Worm (Caenorhabditis elegans) whole organism, late embryonic: Measurements from ENCODE around the gene F22B7.3.
A peak's percentile ranks its signal among the peaks of the same experiment; 100 is the strongest.

Experiments
- C08G9.2 ChIP-seq: sonication (generic microtip); optimal IDR thresholded peaks from 2 replicates; lab custom pipeline; 2016; ENCODE audit warnings: mild to moderate bottlenecking, missing genetic modification characterization, moderate library complexity, missing compliant biosample characterization
- C38D4.7 ChIP-seq: fragments of 200-800 bp; sonication (Bioruptor generic); optimal IDR thresholded peaks from 2 replicates; lab custom pipeline; 2018; ENCODE audit warnings: mild to moderate bottlenecking, missing genetic modification characterization, moderate library complexity, missing compliant biosample characterization
- T23F11.4 ChIP-seq: fragments of 200-800 bp; sonication (Bioruptor generic); optimal IDR thresholded peaks from 2 replicates; lab custom pipeline; 2018; ENCODE audit warnings: mild to moderate bottlenecking, missing genetic modification characterization, missing compliant biosample characterization
- Y22D7AL.16 ChIP-seq: sonication (generic microtip); optimal IDR thresholded peaks from 2 replicates; lab custom pipeline; 2016; ENCODE audit warnings: missing genetic modification characterization, missing compliant biosample characterization
- ceh-19 ChIP-seq: fragments of 200-800 bp; sonication (Bioruptor generic); optimal IDR thresholded peaks from 2 replicates; lab custom pipeline; 2018; ENCODE audit warnings: mild to moderate bottlenecking, missing genetic modification characterization, missing compliant biosample characterization
- ceh-2 ChIP-seq: sonication (generic microtip); optimal IDR thresholded peaks from 2 replicates; lab custom pipeline; 2016; ENCODE audit warnings: missing genotype, missing genetic modification characterization, missing compliant biosample characterization
- ceh-22 ChIP-seq: sonication (generic microtip); optimal IDR thresholded peaks from 2 replicates; lab custom pipeline; 2017; ENCODE audit warnings: missing biosample characterization, missing genetic modification characterization
- ceh-24 ChIP-seq: sonication (generic microtip); optimal IDR thresholded peaks from 2 replicates; lab custom pipeline; 2016; ENCODE audit warnings: mild to moderate bottlenecking, missing genetic modification characterization, missing compliant biosample characterization
- ceh-30 ChIP-seq: fragments of 150-350 bp; optimal IDR thresholded peaks from 2 replicates; lab custom pipeline; 2014; ENCODE audit warnings: missing biosample characterization, missing genetic modification characterization
- ceh-31 ChIP-seq: sonication (generic microtip); optimal IDR thresholded peaks from 2 replicates; lab custom pipeline; 2016; ENCODE audit warnings: missing genetic modification characterization, missing compliant biosample characterization
- ceh-34 ChIP-seq: sonication (generic microtip); optimal IDR thresholded peaks from 2 replicates; lab custom pipeline; 2016; ENCODE audit warnings: mild to moderate bottlenecking, missing genetic modification characterization, missing compliant biosample characterization
- ceh-45 ChIP-seq: fragments of 200-800 bp; sonication (Bioruptor generic); IDR thresholded peaks from 2 replicates; pipeline ENCODE4 v1.3.6; 2022; ENCODE audit warnings: missing genetic modification reagents, missing genetic modification characterization, missing compliant biosample characterization
- ceh-6 ChIP-seq: fragments of 200-800 bp; sonication (Bioruptor generic); optimal IDR thresholded peaks from 2 replicates; lab custom pipeline; 2018; ENCODE audit warnings: mild to moderate bottlenecking, missing genetic modification characterization, missing compliant biosample characterization
- che-1 ChIP-seq: sonication (generic microtip); optimal IDR thresholded peaks from 2 replicates; lab custom pipeline; 2016; ENCODE audit warnings: mild to moderate bottlenecking, missing genetic modification characterization, missing compliant biosample characterization
- dmd-4 ChIP-seq: sonication (generic microtip); optimal IDR thresholded peaks from 2 replicates; lab custom pipeline; 2016; ENCODE audit warnings: borderline replicate concordance, missing genetic modification characterization, missing compliant biosample characterization
- dve-1 ChIP-seq: sonication (generic microtip); optimal IDR thresholded peaks from 2 replicates; lab custom pipeline; 2017; ENCODE audit warnings: antibody characterized with exemption, mild to moderate bottlenecking, missing genetic modification characterization, missing compliant biosample characterization
- eyg-1 ChIP-seq: sonication (generic microtip); optimal IDR thresholded peaks from 2 replicates; lab custom pipeline; 2016; ENCODE audit warnings: missing genotype, missing genetic modification characterization, missing compliant biosample characterization
- fkh-10 ChIP-seq: fragments of 150-350 bp; optimal IDR thresholded peaks from 2 replicates; lab custom pipeline; 2014; ENCODE audit warnings: missing biosample characterization, missing genetic modification reagents, missing genetic modification characterization
- gmeb-2 ChIP-seq: sonication (generic microtip); optimal IDR thresholded peaks from 2 replicates; lab custom pipeline; 2016; ENCODE audit warnings: missing genetic modification characterization, inconsistent platforms, missing compliant biosample characterization
- hlh-8 ChIP-seq: sonication (generic microtip); optimal IDR thresholded peaks from 2 replicates; lab custom pipeline; 2016; ENCODE audit warnings: missing genotype, missing genetic modification characterization, missing compliant biosample characterization
- lim-6 ChIP-seq: sonication (generic microtip); optimal IDR thresholded peaks from 2 replicates; lab custom pipeline; 2016; ENCODE audit warnings: missing genetic modification characterization, missing compliant biosample characterization
- madf-2 ChIP-seq: sonication (generic microtip); optimal IDR thresholded peaks from 2 replicates; lab custom pipeline; 2017; ENCODE audit warnings: missing genetic modification characterization, missing compliant biosample characterization
- nfya-1 ChIP-seq: sonication (generic microtip); optimal IDR thresholded peaks from 2 replicates; lab custom pipeline; 2017; ENCODE audit warnings: missing genetic modification characterization, mild to moderate bottlenecking, missing compliant biosample characterization, antibody characterized with exemption, moderate library complexity
- nhr-11 ChIP-seq: fragments of 150-350 bp; optimal IDR thresholded peaks from 2 replicates; lab custom pipeline; 2014; ENCODE audit warnings: missing biosample characterization, missing genetic modification characterization
- npax-4 ChIP-seq: sonication (generic microtip); optimal IDR thresholded peaks from 2 replicates; lab custom pipeline; 2016; ENCODE audit warnings: missing genetic modification characterization, missing compliant biosample characterization
- pax-1 ChIP-seq: fragments of 150-350 bp; optimal IDR thresholded peaks from 2 replicates; lab custom pipeline; 2014; ENCODE audit warnings: missing biosample characterization, missing genetic modification characterization
- pha-2 ChIP-seq: sonication (generic microtip); optimal IDR thresholded peaks from 2 replicates; lab custom pipeline; 2017; ENCODE audit warnings: mild to moderate bottlenecking, missing genetic modification characterization, missing compliant biosample characterization
- pha-4 ChIP-seq: fragments of 150-350 bp; optimal IDR thresholded peaks from 2 replicates; lab custom pipeline; 2018; ENCODE audit warnings: missing biosample characterization, missing genetic modification reagents, missing genetic modification characterization
- pqm-1 ChIP-seq: sonication (generic microtip); optimal IDR thresholded peaks from 2 replicates; lab custom pipeline; 2016; ENCODE audit warnings: missing genetic modification characterization, missing compliant biosample characterization
- pros-1 ChIP-seq: fragments of 150-350 bp; optimal IDR thresholded peaks from 2 replicates; lab custom pipeline; 2014; ENCODE audit warnings: missing biosample characterization, missing genetic modification reagents, missing genetic modification characterization
- ref-2 ChIP-seq: sonication (generic microtip); optimal IDR thresholded peaks from 2 replicates; lab custom pipeline; 2016; ENCODE audit warnings: missing genetic modification characterization, missing compliant biosample characterization
- rnt-1 ChIP-seq: sonication (generic microtip); optimal IDR thresholded peaks from 2 replicates; lab custom pipeline; 2016; ENCODE audit warnings: missing genetic modification characterization, missing compliant biosample characterization
- sdc-2 ChIP-seq: sonication (generic microtip); optimal IDR thresholded peaks from 2 replicates; lab custom pipeline; 2016; ENCODE audit warnings: missing genotype, missing genetic modification characterization, missing compliant biosample characterization
- sox-2 ChIP-seq: fragments of 200-800 bp; sonication (Bioruptor generic); IDR thresholded peaks from 2 replicates; pipeline ENCODE4 v1.3.6; 2022; ENCODE audit warnings: missing genetic modification reagents, missing genetic modification characterization, missing compliant biosample characterization
- sox-4 ChIP-seq: sonication (generic microtip); optimal IDR thresholded peaks from 2 replicates; lab custom pipeline; 2017; ENCODE audit warnings: mild to moderate bottlenecking, missing genetic modification characterization, inconsistent platforms, missing compliant biosample characterization
- syd-9 ChIP-seq: sonication (generic microtip); optimal IDR thresholded peaks from 2 replicates; lab custom pipeline; 2016; ENCODE audit warnings: mild to moderate bottlenecking, missing genetic modification characterization, moderate library complexity, missing compliant biosample characterization
- tbx-2 ChIP-seq: sonication (generic microtip); optimal IDR thresholded peaks from 2 replicates; lab custom pipeline; 2016; ENCODE audit warnings: missing genetic modification characterization, missing compliant biosample characterization
- tbx-7 ChIP-seq: sonication (generic microtip); optimal IDR thresholded peaks from 2 replicates; lab custom pipeline; 2016; ENCODE audit warnings: missing genotype, missing genetic modification characterization, missing compliant biosample characterization
- ttx-3 ChIP-seq: sonication (generic microtip); optimal IDR thresholded peaks from 2 replicates; lab custom pipeline; 2016; ENCODE audit warnings: missing genetic modification reagents, missing genetic modification characterization, missing compliant biosample characterization
- unc-42 ChIP-seq: sonication (generic microtip); optimal IDR thresholded peaks from 2 replicates; lab custom pipeline; 2016; ENCODE audit warnings: missing genotype, missing genetic modification characterization, missing compliant biosample characterization
- zip-5 ChIP-seq: sonication (generic microtip); optimal IDR thresholded peaks from 2 replicates; lab custom pipeline; 2016; ENCODE audit warnings: missing genetic modification characterization, missing compliant biosample characterization
- ztf-16 ChIP-seq: sonication (generic microtip); optimal IDR thresholded peaks from 2 replicates; lab custom pipeline; 2017; ENCODE audit warnings: missing genetic modification characterization, missing compliant biosample characterization

Gene F22B7.3

DNA sequence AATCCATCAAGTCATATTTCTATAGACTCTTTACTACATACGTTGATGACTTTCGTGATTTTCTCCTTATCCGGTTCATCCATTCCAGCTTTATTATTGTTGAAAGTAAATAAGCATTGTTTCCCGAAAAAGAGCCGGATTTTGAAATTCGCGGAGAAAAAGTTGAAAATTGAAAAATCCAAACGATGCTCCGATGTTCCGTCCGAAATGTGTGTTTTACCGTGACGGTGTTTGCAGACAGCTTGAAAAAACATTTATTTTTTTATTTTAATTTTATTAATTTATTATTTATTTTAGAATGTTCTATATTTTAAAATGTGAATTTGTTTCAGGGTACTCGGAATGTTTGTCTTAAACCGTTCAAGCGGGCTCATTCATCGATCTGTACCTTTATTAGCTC is 17.9 kb upstream of the F22B7.3 start, which contains the start of gene dnj-10:
dnj-10 (plus strand) TSS at position 333 of the 400 bp plus-strand sequence.
- TF ChIP-seq unc-42 (tag; lab: Kevin White, UChicago) (peak; percentile 6), Y22D7AL.16 (tag; lab: Kevin White, UChicago) (no peak)

ce11 chrIII:8636803-8637202 is 11.9 kb upstream of the F22B7.3 start:
- TF ChIP-seq che-1 (tag; lab: Kevin White, UChicago) (no peak), lim-6 (tag; lab: Kevin White, UChicago) (no peak), hlh-8 (tag; lab: Kevin White, UChicago) (no peak), dve-1 (tag; lab: Kevin White, UChicago) (no peak), rnt-1 (no peak), pha-2 (no peak), ceh-6 (no peak)

DNA sequence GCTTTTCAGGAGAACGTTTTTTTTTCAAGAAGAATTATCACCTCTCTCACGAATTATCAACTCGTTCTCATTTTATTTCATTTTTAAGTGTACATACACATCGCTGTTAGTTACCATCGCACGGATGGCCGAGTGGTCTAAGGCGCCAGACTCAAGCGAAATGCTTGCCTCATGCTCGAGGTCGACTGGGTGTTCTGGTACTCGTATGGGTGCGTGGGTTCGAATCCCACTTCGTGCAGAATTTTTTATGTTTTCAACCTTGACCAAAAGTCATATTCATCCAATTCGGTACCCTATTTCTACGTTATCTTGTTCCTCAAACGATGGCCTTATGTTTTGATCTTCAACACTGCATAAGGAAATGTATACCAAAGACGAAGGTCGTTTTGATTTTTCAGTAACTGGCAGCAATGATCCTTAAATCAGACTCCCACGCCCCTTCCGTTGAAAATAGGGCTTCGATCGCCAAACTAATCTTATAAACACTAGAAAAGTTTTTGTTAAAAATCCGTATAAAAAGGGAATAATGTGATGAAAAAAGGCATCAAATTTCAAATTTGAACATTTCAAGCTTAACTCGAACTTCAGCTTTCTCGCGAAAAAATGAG is 9.4 kb upstream of the F22B7.3 start, which contains the start of gene fip-1:
fip-1 (plus strand) TSS at position 558 of the 608 bp plus-strand sequence.
- no peak for TF ChIP-seq C08G9.2 (tag; lab: Kevin White, UChicago)
- no peak for TF ChIP-seq pqm-1 (tag; lab: Kevin White, UChicago)
- TF ChIP-seq zip-5 (tag; lab: Kevin White, UChicago): no peak
- TF ChIP-seq nfya-1: no peak
- no peak for TF ChIP-seq ceh-6
- TF ChIP-seq tbx-2 (tag; lab: Kevin White, UChicago): no peak
- TF ChIP-seq eyg-1 (tag; lab: Kevin White, UChicago): no peak
- no peak for TF ChIP-seq T23F11.4 (GFP tag; lab: Kevin White, UChicago)
- TF ChIP-seq tbx-7: no peak
- no peak for TF ChIP-seq madf-2
- TF ChIP-seq ztf-16 (tag; lab: Kevin White, UChicago): no peak
- TF ChIP-seq, all 69 proteins: peak for 0

- no peak for TF ChIP-seq ceh-24
- no peak for TF ChIP-seq dmd-4
- no peak for TF ChIP-seq tbx-7
- TF ChIP-seq ref-2 (tag; lab: Kevin White, UChicago): no peak
- TF ChIP-seq npax-4 (tag; lab: Kevin White, UChicago): no peak
- no peak for TF ChIP-seq ceh-22
These were observed 5.0 kb upstream of the F22B7.3 start, which contains the start of gene twk-7 for ce11 chrIII:8643639-8644038. twk-7 (minus strand) TSS chrIII:8643739.

- no peak for TF ChIP-seq C08G9.2 (tag; lab: Kevin White, UChicago)
- no peak for TF ChIP-seq syd-9 (tag; lab: Kevin White, UChicago)
- TF ChIP-seq pros-1 (tag; lab: Kevin White, UChicago): no peak
- no peak for TF ChIP-seq unc-42 (tag; lab: Kevin White, UChicago)
These were observed 2.7 kb upstream of the F22B7.3 start for ce11 chrIII:8646021-8646420.

- peak; percentile 57 for TF ChIP-seq ttx-3 (tag; lab: Kevin White, UChicago)
- peak; percentile 62 for TF ChIP-seq dve-1 (tag; lab: Kevin White, UChicago)
- TF ChIP-seq sox-4 (tag; lab: Kevin White, UChicago): peak; percentile 66
- TF ChIP-seq pax-1 (tag; lab: Kevin White, UChicago): no peak
- peak; percentile 65 for TF ChIP-seq ceh-34 (tag; lab: Kevin White, UChicago)
- no peak for TF ChIP-seq ceh-30 (tag; lab: Kevin White, UChicago)
- no peak for TF ChIP-seq fkh-10 (GFP tag; lab: Kevin White, UChicago)
- TF ChIP-seq ceh-19 (GFP tag; lab: Kevin White, UChicago): peak; percentile 64
- TF ChIP-seq ceh-2 (tag; lab: Kevin White, UChicago): peak; percentile 41
- peak; percentile 53 for TF ChIP-seq zip-5 (tag; lab: Kevin White, UChicago)
- TF ChIP-seq pqm-1 (tag; lab: Kevin White, UChicago): peak; percentile 17
- no peak for TF ChIP-seq pha-4
- TF ChIP-seq ztf-16 (tag; lab: Kevin White, UChicago): peak; percentile 53
- peak; percentile 6 for TF ChIP-seq syd-9 (tag; lab: Kevin White, UChicago)
- TF ChIP-seq ceh-31 (tag; lab: Kevin White, UChicago): peak; percentile 57
- TF ChIP-seq gmeb-2 (tag; lab: Kevin White, UChicago): peak; percentile 78
- peak; percentile 53 for TF ChIP-seq sdc-2 (tag; lab: Kevin White, UChicago)
- peak; percentile 59 for TF ChIP-seq madf-2
- TF ChIP-seq nhr-11: no peak
- no peak for TF ChIP-seq ceh-45 (GFP tag; lab: Robert Waterston, UW)
- peak; percentile 54 for TF ChIP-seq C38D4.7 (GFP tag; lab: Kevin White, UChicago)
- TF ChIP-seq sox-2: peak; percentile 53
These were observed 1.6 kb downstream of the F22B7.3 start, which contains the start of gene flp-23 for ce11 chrIII:8650235-8650817. flp-23 (plus strand) TSS chrIII:8650767.
